Fruit fly (Drosophila melanogaster) whole organism, adult: ENCODE measurements around the gene Nadsyn.
A peak's percentile ranks its signal among the peaks of the same experiment; 100 is the strongest.

ENCODE experiments used
- CG11617 ChIP-seq: fragments of 200-800 bp; sonication (Bioruptor generic); optimal IDR thresholded peaks from 2 replicates; lab custom pipeline; 2017; ENCODE audit warnings: mild to moderate bottlenecking, missing biosample characterization, missing genetic modification reagents, missing genetic modification characterization
- CG12768 ChIP-seq: fragments of 200-800 bp; sonication (Bioruptor generic); optimal IDR thresholded peaks from 2 replicates; lab custom pipeline; 2017; ENCODE audit warnings: missing biosample characterization, missing genetic modification characterization, mild to moderate bottlenecking, moderate library complexity, missing genetic modification reagents
- CG14711 ChIP-seq: fragments of 200-800 bp; sonication (Bioruptor generic); optimal IDR thresholded peaks from 2 replicates; lab custom pipeline; 2018; ENCODE audit warnings: missing biosample characterization, mild to moderate bottlenecking, missing genetic modification characterization, moderate library complexity
- CG1620 ChIP-seq: fragments of 200-800 bp; sonication (Bioruptor generic); optimal IDR thresholded peaks from 2 replicates; lab custom pipeline; 2016; ENCODE audit warnings: missing biosample characterization, missing genetic modification characterization
- CG33017 ChIP-seq: fragments of 200-800 bp; sonication (Bioruptor generic); optimal IDR thresholded peaks from 2 replicates; lab custom pipeline; 2018; ENCODE audit warnings: missing biosample characterization, mild to moderate bottlenecking, missing genetic modification characterization, moderate library complexity
- CG5204 ChIP-seq: fragments of 200-800 bp; sonication (Bioruptor generic); optimal IDR thresholded peaks from 2 replicates; lab custom pipeline; 2016; ENCODE audit warnings: missing biosample characterization, missing genetic modification characterization
- CG7045 ChIP-seq: fragments of 200-800 bp; sonication (Bioruptor generic); optimal IDR thresholded peaks from 2 replicates; lab custom pipeline; 2017; ENCODE audit warnings: missing biosample characterization, mild to moderate bottlenecking, missing genetic modification characterization
- CG7101 ChIP-seq: fragments of 200-800 bp; sonication (Bioruptor generic); optimal IDR thresholded peaks from 2 replicates; lab custom pipeline; 2018; ENCODE audit warnings: missing biosample characterization, mild to moderate bottlenecking, missing genetic modification characterization, moderate library complexity
- Clk ChIP-seq: fragments of 200-800 bp; sonication (Bioruptor generic); optimal IDR thresholded peaks from 2 replicates; lab custom pipeline; 2017; ENCODE audit warnings: missing biosample characterization, missing genetic modification characterization
- Crg-1 ChIP-seq: fragments of 200-800 bp; sonication (Bioruptor generic); optimal IDR thresholded peaks from 2 replicates; lab custom pipeline; 2016; ENCODE audit warnings: missing biosample characterization, missing genetic modification characterization
- Hr96 ChIP-seq: fragments of 200-800 bp; sonication (Bioruptor generic); optimal IDR thresholded peaks from 2 replicates; lab custom pipeline; 2016; ENCODE audit warnings: missing biosample characterization, missing genetic modification characterization
- Mnt ChIP-seq: fragments of 200-800 bp; sonication (Bioruptor generic); optimal IDR thresholded peaks from 2 replicates; lab custom pipeline; 2016; ENCODE audit warnings: missing biosample characterization, mild to moderate bottlenecking, missing genetic modification characterization
- bab1 ChIP-seq: fragments of 200-800 bp; sonication (Bioruptor generic); optimal IDR thresholded peaks from 3 replicates; lab custom pipeline; 2019; ENCODE audit warnings: missing biosample characterization, mild to moderate bottlenecking, missing genetic modification characterization, moderate library complexity
- cic ChIP-seq: fragments of 200-800 bp; sonication (Bioruptor generic); optimal IDR thresholded peaks from 2 replicates; lab custom pipeline; 2017; ENCODE audit warnings: missing biosample characterization, mild to moderate bottlenecking, missing genetic modification characterization, moderate library complexity
- cnc ChIP-seq, 2 experiments: fragments of >200 bp; optimal IDR thresholded peaks; 2 replicates each; lab custom pipeline; 2017
- kay ChIP-seq: fragments of 200-800 bp; sonication (Bioruptor generic); peaks from one replicate; lab custom pipeline; 2016; ENCODE audit warnings: missing biosample characterization, missing genetic modification characterization, borderline replicate concordance
- ovo ChIP-seq: fragments of 200-800 bp; sonication (Bioruptor generic); optimal IDR thresholded peaks from 2 replicates; lab custom pipeline; 2016; ENCODE audit warnings: missing biosample characterization, missing genetic modification characterization
- pad ChIP-seq: fragments of 200-800 bp; sonication (Bioruptor generic); optimal IDR thresholded peaks from 3 replicates; lab custom pipeline; 2017; ENCODE audit warnings: missing biosample characterization, missing genetic modification characterization, mild to moderate bottlenecking, moderate library complexity, missing genetic modification reagents
- tj ChIP-seq: fragments of 200-800 bp; sonication (Bioruptor generic); optimal IDR thresholded peaks from 3 replicates; lab custom pipeline; 2017; ENCODE audit warnings: missing biosample characterization, mild to moderate bottlenecking, missing genetic modification characterization, moderate library complexity
- toe ChIP-seq: fragments of 200-800 bp; sonication (Bioruptor generic); optimal IDR thresholded peaks from 2 replicates; lab custom pipeline; 2016; ENCODE audit warnings: missing biosample characterization, missing genetic modification characterization

The Nadsyn gene

dm6 chrX:13735322-13736173 is 17.5 kb upstream of the Nadsyn start:
- TF ChIP-seq kay = peak; percentile 84
- no peak for TF ChIP-seq CG14711 (tag; lab: Kevin White, UChicago)
- no peak for TF ChIP-seq Crg-1
- peak; percentile 9 for TF ChIP-seq CG11617 (GFP tag; lab: Kevin White, UChicago)
- TF ChIP-seq toe (GFP tag; lab: Kevin White, UChicago) = no peak
- TF ChIP-seq tj (GFP tag; lab: Kevin White, UChicago) = peak; percentile 70
- peak; percentile 73 for TF ChIP-seq ovo

- TF ChIP-seq kay (no peak), CG7045 (GFP tag; lab: Kevin White, UChicago) (peak; percentile 20), Clk (GFP tag; lab: Kevin White, UChicago) (no peak), Mnt (no peak), bab1 (GFP tag; lab: Kevin White, UChicago) (peak; percentile 76), CG5204 (GFP tag; lab: Kevin White, UChicago) (no peak), CG12768 (GFP tag; lab: Kevin White, UChicago) (peak; percentile 60), Crg-1 (no peak), CG1620 (GFP tag; lab: Kevin White, UChicago) (no peak), cnc (optimal IDR thresholded peaks at IDR 0.05; lab: Kevin White, UChicago) (no peak), CG11617 (GFP tag; lab: Kevin White, UChicago) (peak; percentile 49), cic (GFP tag; lab: Kevin White, UChicago) (no peak), pad (peak; percentile 29), tj (GFP tag; lab: Kevin White, UChicago) (no peak), Hr96 (GFP tag; lab: Kevin White, UChicago) (no peak), CG14711 (tag; lab: Kevin White, UChicago) (peak; percentile 76), CG33017 (tag; lab: Kevin White, UChicago) (peak; percentile 82), toe (GFP tag; lab: Kevin White, UChicago) (no peak), CG7101 (tag; lab: Kevin White, UChicago) (peak; percentile 80)
Observed at dm6 chrX:13734866-13735265, 16.8 kb upstream of the Nadsyn start.

dm6 chrX:13721934-13722333 is 3.8 kb upstream of the Nadsyn start, which contains the start of the genes Mrgn1 and mus101:
Gene Mrgn1 (minus strand): TSS chrX:13721977.
Gene mus101 (plus strand): TSS chrX:13722246.
- TF ChIP-seq kay (no peak), tj (GFP tag; lab: Kevin White, UChicago) (peak; percentile 12), Hr96 (GFP tag; lab: Kevin White, UChicago) (no peak), bab1 (GFP tag; lab: Kevin White, UChicago) (peak; percentile 58), CG7101 (tag; lab: Kevin White, UChicago) (peak; percentile 21)

- no peak for TF ChIP-seq CG12768 (GFP tag; lab: Kevin White, UChicago)
- no peak for TF ChIP-seq CG7045 (GFP tag; lab: Kevin White, UChicago)
- no peak for TF ChIP-seq cic (GFP tag; lab: Kevin White, UChicago)
- no peak for TF ChIP-seq toe (GFP tag; lab: Kevin White, UChicago)
- no peak for TF ChIP-seq CG14711 (tag; lab: Kevin White, UChicago)
- TF ChIP-seq cnc (optimal IDR thresholded peaks at IDR 0.05; lab: Kevin White, UChicago) = no peak
- peak; percentile 59 for TF ChIP-seq kay
- no peak for TF ChIP-seq pad
- no peak for TF ChIP-seq bab1 (GFP tag; lab: Kevin White, UChicago)
Observed at dm6 chrX:13699666-13700065, 18.4 kb downstream of the Nadsyn start.

- no peak for TF ChIP-seq tj (GFP tag; lab: Kevin White, UChicago)
- TF ChIP-seq CG14711 (tag; lab: Kevin White, UChicago) = peak; percentile 8
- TF ChIP-seq CG5204 (GFP tag; lab: Kevin White, UChicago) = no peak
- no peak for TF ChIP-seq pad
Observed at dm6 chrX:13698717-13699427, 19.2 kb downstream of the Nadsyn start.

- TF ChIP-seq CG12768 (GFP tag; lab: Kevin White, UChicago) = no peak
- TF ChIP-seq CG5204 (GFP tag; lab: Kevin White, UChicago) = no peak
- TF ChIP-seq CG33017 (tag; lab: Kevin White, UChicago) = no peak
- no peak for TF ChIP-seq kay
- TF ChIP-seq CG11617 (GFP tag; lab: Kevin White, UChicago) = no peak
- TF ChIP-seq Crg-1 = no peak
- TF ChIP-seq tj (GFP tag; lab: Kevin White, UChicago) = no peak
- no peak for TF ChIP-seq bab1 (GFP tag; lab: Kevin White, UChicago)
- no peak for TF ChIP-seq toe (GFP tag; lab: Kevin White, UChicago)
- no peak for TF ChIP-seq Hr96 (GFP tag; lab: Kevin White, UChicago)
- no peak for TF ChIP-seq Mnt
- TF ChIP-seq ovo = no peak
- no peak for TF ChIP-seq CG14711 (tag; lab: Kevin White, UChicago)
- no peak for TF ChIP-seq pad
- no peak for TF ChIP-seq CG1620 (GFP tag; lab: Kevin White, UChicago)
- TF ChIP-seq Clk (GFP tag; lab: Kevin White, UChicago) = no peak
Observed at dm6 chrX:13691992-13692391, 26.1 kb downstream of the Nadsyn start, which contains the start of gene Nna1. Gene Nna1 (plus strand): TSS chrX:13692292.
